Fruit fly (Drosophila melanogaster): Measurements from ENCODE around the gene CG18095.

dm6 chr2L:14022130-14022735, 9.1 kb downstream of the CG18095 start:
- TF ChIP-seq psq (optimal IDR thresholded peaks at IDR 0.05) (no peak), insv (optimal IDR thresholded peaks at IDR 0.05) (no peak), Sin3A (optimal IDR thresholded peaks at IDR 0.05) (no peak), h (optimal IDR thresholded peaks at IDR 0.05) (no peak), ttk (optimal IDR thresholded peaks at IDR 0.05) (no peak), Myc (optimal IDR thresholded peaks at IDR 0.05) (no peak)

All from Kc167 (cell line).